Fruit fly (Drosophila melanogaster) whole organism, pupa: Measurements from ENCODE around the gene snk.

Source experiments
- CG14655 ChIP-seq: fragments of 200-800 bp; sonication (Bioruptor generic); optimal IDR thresholded peaks from 3 replicates; lab custom pipeline; 2017; ENCODE audit warnings: mild to moderate bottlenecking, missing biosample characterization, missing genetic modification reagents, missing genetic modification characterization
- CG8159 ChIP-seq: fragments of 200-800 bp; sonication (Bioruptor generic); optimal IDR thresholded peaks from 3 replicates; lab custom pipeline; 2018; ENCODE audit warnings: missing biosample characterization, mild to moderate bottlenecking, missing genetic modification characterization, moderate library complexity

DNA sequence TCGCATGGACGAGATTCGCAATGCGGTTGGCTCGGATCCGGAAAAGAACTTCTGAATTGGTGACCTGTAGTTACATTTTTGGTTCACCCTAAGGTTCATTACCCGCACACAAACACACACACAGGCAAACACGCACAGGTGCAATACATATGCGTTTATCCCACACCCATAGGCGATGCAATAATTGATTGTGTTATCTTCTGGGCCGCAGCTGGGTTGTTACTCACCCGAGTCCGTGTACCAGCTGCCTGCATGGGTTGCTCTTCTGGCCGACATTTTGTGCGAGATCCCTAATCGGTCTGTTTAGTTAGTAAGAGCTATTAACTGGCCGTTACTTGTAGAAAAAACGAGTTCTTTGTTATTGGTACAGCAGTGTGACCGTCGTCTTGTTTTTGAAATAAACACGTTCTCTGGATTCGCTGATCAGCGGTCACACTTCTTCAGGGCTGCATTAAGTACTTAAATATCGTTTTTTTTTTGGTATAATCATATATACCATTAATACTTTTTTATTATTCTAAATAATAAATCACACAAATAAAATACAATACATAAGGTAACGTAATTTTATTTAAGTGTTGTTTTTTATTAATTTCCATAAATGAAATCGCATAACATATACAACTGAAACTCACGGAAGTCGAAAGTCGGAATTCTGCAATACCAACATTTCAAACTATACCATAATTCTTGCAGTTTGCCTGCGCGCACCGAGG, 31.5 kb downstream of the snk start, which contains the start of gene CG8031:
- TF ChIP-seq CG8159 (tag; lab: Kevin White, UChicago): peak; percentile 99
- TF ChIP-seq CG14655 (GFP tag; lab: Kevin White, UChicago): no peak
